Worm (Caenorhabditis elegans) whole organism, midembryonic: ENCODE results near the gene K09G1.2.

Experiments
- T22C8.4 ChIP-seq: fragments of 200-800 bp; sonication (Bioruptor generic); IDR thresholded peaks from 2 replicates; pipeline ENCODE4 v1.3.6; 2022; ENCODE audit warnings: missing genetic modification characterization, missing compliant biosample characterization
- cog-1 ChIP-seq: sonication (generic microtip); optimal IDR thresholded peaks from 2 replicates; lab custom pipeline; 2016; ENCODE audit warnings: missing genetic modification characterization, missing compliant biosample characterization
- flt-1 ChIP-seq: fragments of 200-800 bp; sonication (Bioruptor generic); IDR thresholded peaks from 2 replicates; pipeline ENCODE4 v1.3.6; 2022; ENCODE audit warnings: missing genetic modification characterization, missing compliant biosample characterization
- klf-2 ChIP-seq: fragments of 200-800 bp; sonication (Bioruptor generic); conservative IDR thresholded peaks from 2 replicates; pipeline ENCODE4 v1.3.6; 2022; ENCODE audit warnings: missing genetic modification reagents, missing genetic modification characterization, missing compliant biosample characterization
- med-1 ChIP-seq: sonication (generic microtip); optimal IDR thresholded peaks from 2 replicates; lab custom pipeline; 2017; ENCODE audit warnings: missing genetic modification characterization, mild to moderate bottlenecking, missing compliant biosample characterization, antibody characterized with exemption, missing genetic modification reagents; ENCODE audit not compliant: insufficient read depth
- ref-1 ChIP-seq: fragments of 200-800 bp; sonication (Bioruptor generic); conservative IDR thresholded peaks from 2 replicates; pipeline ENCODE4 v1.3.6; 2022; ENCODE audit warnings: missing genetic modification reagents, missing genetic modification characterization, missing compliant biosample characterization
- tab-1 ChIP-seq: fragments of 200-800 bp; sonication (Bioruptor generic); IDR thresholded peaks from 2 replicates; pipeline ENCODE4 v1.3.6; 2022; ENCODE audit warnings: missing genetic modification characterization, missing compliant biosample characterization
- ztf-29 ChIP-seq: fragments of 200-800 bp; sonication (Bioruptor generic); IDR thresholded peaks from 2 replicates; pipeline ENCODE4 v1.3.6; 2022; ENCODE audit warnings: missing genetic modification reagents, missing genetic modification characterization, missing compliant biosample characterization

DNA sequence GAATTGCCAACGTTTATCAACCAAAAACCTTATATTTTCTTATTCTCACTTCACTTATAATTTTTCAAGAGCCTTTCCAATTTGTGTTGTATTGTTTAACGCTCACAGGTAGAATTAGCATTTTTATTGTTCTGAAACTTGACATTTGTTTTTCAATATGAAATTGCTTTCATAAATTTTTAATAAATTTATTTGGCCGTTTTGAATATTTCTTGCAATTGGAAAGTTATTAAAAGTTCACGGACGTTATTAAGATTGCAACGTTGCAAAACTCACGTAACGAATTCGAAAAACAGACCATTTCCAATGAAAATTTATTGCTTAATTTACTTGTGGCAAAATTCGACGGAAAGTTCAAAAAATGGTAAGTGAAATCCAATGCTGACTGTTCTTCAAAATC, at the start of gene K09G1.2:
- TF ChIP-seq flt-1 (GFP tag; lab: Robert Waterston, UW), result no peak
- no peak for TF ChIP-seq ref-1
- TF ChIP-seq ztf-29 (GFP tag; lab: Robert Waterston, UW), result no peak
- no peak for TF ChIP-seq cog-1 (tag; lab: Kevin White, UChicago)
- TF ChIP-seq T22C8.4 (GFP tag; lab: Robert Waterston, UW), result no peak
- no peak for TF ChIP-seq klf-2 (GFP tag; lab: Robert Waterston, UW)
- no peak for TF ChIP-seq med-1 (GFP tag; lab: Kevin White, UChicago)
- TF ChIP-seq tab-1, result no peak
